Fruit fly (Drosophila melanogaster) whole organism, embryonic: ENCODE measurements around the gene CG10628.

ENCODE experiments used
- Atf6 ChIP-seq: fragments of 200-800 bp; sonication (Bioruptor generic); IDR thresholded peaks from 2 replicates; pipeline ENCODE4 v1.3.6; 2022; ENCODE audit warnings: missing biosample characterization, missing genetic modification characterization
- CG10147 ChIP-seq: fragments of 200-800 bp; sonication (Bioruptor generic); optimal IDR thresholded peaks from 2 replicates; lab custom pipeline; 2019; ENCODE audit warnings: missing biosample characterization, mild to moderate bottlenecking, missing genetic modification characterization, moderate library complexity
- CG10209 ChIP-seq: fragments of 200-800 bp; sonication (Bioruptor generic); optimal IDR thresholded peaks from 3 replicates; lab custom pipeline; 2017; ENCODE audit warnings: missing biosample characterization, mild to moderate bottlenecking, missing genetic modification characterization, missing genetic modification reagents
- CG10267 ChIP-seq: fragments of 200-800 bp; sonication (Bioruptor generic); optimal IDR thresholded peaks from 2 replicates; lab custom pipeline; 2018; ENCODE audit warnings: missing biosample characterization, mild to moderate bottlenecking, missing genetic modification characterization, moderate library complexity
- CG13775 ChIP-seq: fragments of 200-800 bp; sonication (Bioruptor generic); optimal IDR thresholded peaks from 3 replicates; lab custom pipeline; 2017; ENCODE audit warnings: missing biosample characterization, mild to moderate bottlenecking, missing genetic modification characterization
- CG1529 ChIP-seq: fragments of 200-800 bp; sonication (Bioruptor generic); optimal IDR thresholded peaks from 3 replicates; lab custom pipeline; 2018; ENCODE audit warnings: missing biosample characterization, missing genetic modification characterization
- CG15514 ChIP-seq: fragments of 200-800 bp; sonication (Bioruptor generic); optimal IDR thresholded peaks from 3 replicates; lab custom pipeline; 2017; ENCODE audit warnings: missing biosample characterization, missing genetic modification characterization, mild to moderate bottlenecking, moderate library complexity, missing genetic modification reagents
- CG17385 ChIP-seq: fragments of 200-800 bp; sonication (Bioruptor generic); optimal IDR thresholded peaks from 3 replicates; lab custom pipeline; 2018; ENCODE audit warnings: missing biosample characterization, mild to moderate bottlenecking, missing genetic modification characterization
- CG17912 ChIP-seq: fragments of 200-800 bp; sonication (Bioruptor generic); optimal IDR thresholded peaks from 2 replicates; lab custom pipeline; 2018; ENCODE audit warnings: missing biosample characterization, mild to moderate bottlenecking, missing genetic modification characterization
- CG1792 ChIP-seq: fragments of 200-800 bp; sonication (Bioruptor generic); optimal IDR thresholded peaks from 2 replicates; lab custom pipeline; 2016; ENCODE audit warnings: missing biosample characterization, missing genetic modification characterization
- CG2120 ChIP-seq: fragments of 200-800 bp; sonication (Bioruptor generic); optimal IDR thresholded peaks from 3 replicates; lab custom pipeline; 2016; ENCODE audit warnings: missing biosample characterization, missing genetic modification characterization
- CG5953 ChIP-seq: fragments of 200-800 bp; sonication (Bioruptor generic); IDR thresholded peaks from 2 replicates; pipeline ENCODE4 v1.3.6; 2022; ENCODE audit warnings: missing biosample characterization, missing genetic modification characterization
- CG6654 ChIP-seq: fragments of 200-800 bp; sonication (Bioruptor generic); optimal IDR thresholded peaks from 2 replicates; lab custom pipeline; 2017; ENCODE audit warnings: missing biosample characterization, mild to moderate bottlenecking, missing genetic modification characterization
- CG6813 ChIP-seq: fragments of 200-800 bp; sonication (Bioruptor generic); optimal IDR thresholded peaks from 2 replicates; lab custom pipeline; 2017; ENCODE audit warnings: missing biosample characterization, missing genetic modification characterization, mild to moderate bottlenecking, moderate library complexity, missing genetic modification reagents
- CG7372 ChIP-seq: fragments of 200-800 bp; sonication (Bioruptor generic); IDR thresholded peaks from 2 replicates; pipeline ENCODE4 v1.3.6; 2022; ENCODE audit warnings: missing biosample characterization, missing genetic modification characterization
- CG7556 ChIP-seq: fragments of 200-800 bp; sonication (Bioruptor generic); optimal IDR thresholded peaks from 2 replicates; lab custom pipeline; 2017; ENCODE audit warnings: missing biosample characterization, mild to moderate bottlenecking, missing genetic modification characterization
- CG8089 ChIP-seq: fragments of 200-800 bp; sonication (Bioruptor generic); optimal IDR thresholded peaks from 3 replicates; lab custom pipeline; 2016; ENCODE audit warnings: missing biosample characterization, missing genetic modification characterization
- CG8281 ChIP-seq: fragments of 200-800 bp; sonication (Bioruptor generic); optimal IDR thresholded peaks from 2 replicates; lab custom pipeline; 2018; ENCODE audit warnings: missing biosample characterization, mild to moderate bottlenecking, missing genetic modification characterization, moderate library complexity
- CG8359 ChIP-seq: fragments of 200-800 bp; sonication (Bioruptor generic); optimal IDR thresholded peaks from 2 replicates; lab custom pipeline; 2017; ENCODE audit warnings: missing biosample characterization, mild to moderate bottlenecking, missing genetic modification characterization, borderline replicate concordance
- CG9215 ChIP-seq: fragments of 200-800 bp; sonication (Bioruptor generic); IDR thresholded peaks from 2 replicates; pipeline ENCODE4 v1.3.6; 2022; ENCODE audit warnings: missing biosample characterization, missing genetic modification characterization
- CG9437 ChIP-seq: fragments of 200-800 bp; sonication (Bioruptor generic); optimal IDR thresholded peaks from 2 replicates; lab custom pipeline; 2018; ENCODE audit warnings: missing biosample characterization, mild to moderate bottlenecking, missing genetic modification characterization
- Chrac-16 ChIP-seq: fragments of 200-800 bp; sonication (Bioruptor generic); optimal IDR thresholded peaks from 3 replicates; lab custom pipeline; 2016; ENCODE audit warnings: missing biosample characterization, missing genetic modification characterization
- D19A ChIP-seq: fragments of 200-800 bp; optimal IDR thresholded peaks from 3 replicates; lab custom pipeline; 2019; ENCODE audit warnings: missing biosample characterization, mild to moderate bottlenecking, missing genetic modification characterization, moderate library complexity
- Dfd ChIP-seq, 2 experiments: fragments of >200 bp; optimal IDR thresholded peaks; 2 replicates each; lab custom pipeline; 2017; ENCODE audit warnings: missing biosample characterization in 2 of 2, missing genetic modification characterization in 2 of 2
- ERR ChIP-seq: fragments of 200-800 bp; sonication (Bioruptor generic); optimal IDR thresholded peaks from 2 replicates; lab custom pipeline; 2016; ENCODE audit warnings: missing biosample characterization, missing genetic modification characterization
- Eip74EF ChIP-seq, 2 experiments: fragments of 200-800 bp in 1 of 2; fragments of >200 bp in 1 of 2; sonication (Bioruptor generic) in 1 of 2; optimal IDR thresholded peaks; 2 replicates each; lab custom pipeline; 2017 to 2019; ENCODE audit warnings: missing biosample characterization in 2 of 2, missing genetic modification characterization in 2 of 2, mild to moderate bottlenecking in 1 of 2, moderate library complexity in 1 of 2
- HHEX ChIP-seq: fragments of 200-800 bp; sonication (Bioruptor generic); optimal IDR thresholded peaks from 3 replicates; lab custom pipeline; 2017; ENCODE audit warnings: missing biosample characterization, mild to moderate bottlenecking, missing genetic modification characterization, missing genetic modification reagents
- Kr ChIP-seq: fragments of 200-800 bp; sonication (Bioruptor generic); optimal IDR thresholded peaks from 2 replicates; lab custom pipeline; 2017; ENCODE audit warnings: missing biosample characterization, mild to moderate bottlenecking, missing genetic modification characterization
- Mes4 ChIP-seq: fragments of 200-800 bp; sonication (Bioruptor generic); optimal IDR thresholded peaks from 2 replicates; lab custom pipeline; 2016; ENCODE audit warnings: missing biosample characterization, missing genetic modification characterization
- NC2α ChIP-seq: fragments of 200-800 bp; sonication (Bioruptor generic); optimal IDR thresholded peaks from 2 replicates; lab custom pipeline; 2016; ENCODE audit warnings: missing biosample characterization, missing genetic modification characterization
- Poxn ChIP-seq: fragments of 200-800 bp; sonication (Bioruptor generic); IDR thresholded peaks from 2 replicates; pipeline ENCODE4 v1.3.6; 2022; ENCODE audit warnings: missing biosample characterization, missing genetic modification characterization
- ato ChIP-seq: fragments of 200-800 bp; sonication (Bioruptor generic); IDR thresholded peaks from 2 replicates; pipeline ENCODE4 v1.3.6; 2022; ENCODE audit warnings: missing biosample characterization, missing genetic modification characterization; ENCODE audit not compliant: partially characterized antibody
- exex ChIP-seq: fragments of 200-800 bp; sonication (Bioruptor generic); optimal IDR thresholded peaks from 4 replicates; lab custom pipeline; 2018; ENCODE audit warnings: missing biosample characterization, mild to moderate bottlenecking, missing genetic modification characterization, moderate library complexity
- ftz-f1 ChIP-seq: fragments of 200-800 bp; sonication (Bioruptor generic); optimal IDR thresholded peaks from 2 replicates; lab custom pipeline; 2016; ENCODE audit warnings: missing biosample characterization, missing genetic modification characterization
- ham ChIP-seq: fragments of 200-800 bp; sonication (Bioruptor generic); IDR thresholded peaks from 2 replicates; pipeline ENCODE4 v1.3.6; 2022; ENCODE audit warnings: missing biosample characterization, missing genetic modification characterization
- inv ChIP-seq: fragments of 200-800 bp; sonication (Bioruptor generic); IDR thresholded peaks from 2 replicates; pipeline ENCODE4 v1.3.6; 2022; ENCODE audit warnings: missing biosample characterization, missing genetic modification characterization; ENCODE audit not compliant: partially characterized antibody
- jing ChIP-seq: fragments of 200-800 bp; sonication (Bioruptor generic); optimal IDR thresholded peaks from 2 replicates; lab custom pipeline; 2018; ENCODE audit warnings: missing biosample characterization, mild to moderate bottlenecking, missing genetic modification characterization
- nom ChIP-seq: fragments of 200-800 bp; sonication (Bioruptor generic); optimal IDR thresholded peaks from 2 replicates; lab custom pipeline; 2017; ENCODE audit warnings: missing biosample characterization, missing genetic modification characterization, mild to moderate bottlenecking, moderate library complexity, missing genetic modification reagents
- pb ChIP-seq: fragments of 200-800 bp; sonication (Bioruptor generic); optimal IDR thresholded peaks from 3 replicates; lab custom pipeline; 2016; ENCODE audit warnings: missing biosample characterization, missing genetic modification characterization
- psq ChIP-seq: fragments of 200-800 bp; sonication (Bioruptor generic); optimal IDR thresholded peaks from 2 replicates; lab custom pipeline; 2017; ENCODE audit warnings: missing biosample characterization, missing genetic modification characterization
- rib ChIP-seq: fragments of 200-800 bp; sonication (Bioruptor generic); IDR thresholded peaks from 2 replicates; pipeline ENCODE4 v1.3.6; 2022; ENCODE audit warnings: missing biosample characterization, missing genetic modification characterization
- sima ChIP-seq: fragments of 200-800 bp; sonication (Bioruptor generic); optimal IDR thresholded peaks from 2 replicates; lab custom pipeline; 2016; ENCODE audit warnings: missing biosample characterization, missing genetic modification characterization
- sna ChIP-seq: fragments of 200-800 bp; sonication (Bioruptor generic); IDR thresholded peaks from 2 replicates; pipeline ENCODE4 v1.3.6; 2022; ENCODE audit warnings: missing biosample characterization, missing genetic modification characterization; ENCODE audit not compliant: partially characterized antibody
- sqz ChIP-seq: fragments of 200-800 bp; sonication (Bioruptor generic); optimal IDR thresholded peaks from 3 replicates; lab custom pipeline; 2018; ENCODE audit warnings: missing biosample characterization, mild to moderate bottlenecking, missing genetic modification characterization
- sug ChIP-seq: fragments of 200-800 bp; optimal IDR thresholded peaks from 2 replicates; lab custom pipeline; 2019; ENCODE audit warnings: missing biosample characterization, mild to moderate bottlenecking, missing genetic modification characterization, moderate library complexity
- tap ChIP-seq: fragments of 200-800 bp; optimal IDR thresholded peaks from 3 replicates; lab custom pipeline; 2019; ENCODE audit warnings: missing biosample characterization, mild to moderate bottlenecking, missing genetic modification characterization, moderate library complexity
- wdn ChIP-seq: fragments of 200-800 bp; sonication (Bioruptor generic); IDR thresholded peaks from 2 replicates; pipeline ENCODE4 v1.3.6; 2022; ENCODE audit warnings: missing biosample characterization, missing genetic modification characterization
- zen ChIP-seq: fragments of 200-800 bp; sonication (Bioruptor generic); optimal IDR thresholded peaks from 3 replicates; lab custom pipeline; 2018; ENCODE audit warnings: missing biosample characterization, mild to moderate bottlenecking, missing genetic modification characterization, moderate library complexity

The CG10628 gene

DNA sequence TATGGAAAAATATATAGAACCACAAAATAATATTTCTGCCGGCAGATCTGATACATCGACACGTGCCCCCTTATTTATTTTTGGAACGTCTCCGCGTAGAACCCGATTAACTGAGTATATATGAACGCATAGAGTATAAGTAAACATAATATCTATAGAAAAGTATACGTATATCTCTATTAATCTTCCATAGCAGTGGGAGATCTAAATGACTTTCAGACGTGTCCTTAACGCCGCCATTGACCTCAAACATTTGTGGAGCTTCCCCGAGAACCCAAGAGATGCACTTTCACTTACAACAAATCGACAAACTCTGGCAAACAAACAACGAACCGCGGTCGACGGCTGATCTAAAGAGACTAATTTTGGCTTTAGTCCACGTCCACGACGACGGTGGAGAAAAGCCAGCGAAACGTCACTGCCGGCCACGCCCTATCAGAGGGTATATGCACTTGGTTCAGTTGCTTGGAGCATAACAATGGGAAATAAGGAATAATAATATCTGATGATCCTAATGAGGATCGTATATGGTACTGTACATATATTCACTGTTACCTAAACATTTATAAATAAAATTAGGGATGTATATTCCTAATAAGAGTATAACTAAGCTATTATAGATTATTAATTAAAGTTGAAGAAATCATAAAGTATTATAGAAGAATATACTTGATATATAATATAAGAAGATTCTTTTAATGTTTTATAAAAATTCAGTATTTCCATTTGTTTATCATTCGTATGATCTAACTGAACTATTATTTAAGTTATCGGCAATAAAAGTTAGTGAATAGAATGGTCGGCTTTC lies 5.6 kb upstream of the CG10628 start, which contains the start of gene fbp (continued):
- TF ChIP-seq Eip74EF (GFP tag; optimal IDR thresholded peaks at IDR 0.05; lab: Kevin White, UChicago) (peak in 1 of 2 experiments; percentile 70), CG17912 (GFP tag; lab: Kevin White, UChicago) (peak; percentile 41), CG17385 (GFP tag; lab: Kevin White, UChicago) (peak; percentile 67), CG2120 (GFP tag; lab: Kevin White, UChicago) (peak; percentile 68), Poxn (GFP tag; lab: Robert Waterston, UW) (no peak), CG10267 (tag; lab: Kevin White, UChicago) (peak; percentile 66), sug (tag; lab: Kevin White, UChicago) (peak; percentile 44), CG7372 (no peak), CG8359 (GFP tag; lab: Kevin White, UChicago) (no peak), sna (GFP tag; lab: Robert Waterston, UW) (no peak), tap (peak; percentile 24), Atf6 (GFP tag; lab: Robert Waterston, UW) (0 out of 2 replicates have a peak, but pooled peaks have one; percentile 38), CG1529 (peak; percentile 46), Chrac-16 (GFP tag; lab: Kevin White, UChicago) (peak; percentile 69), CG8089 (GFP tag; lab: Kevin White, UChicago) (no peak), ham (no peak), ERR (GFP tag; lab: Kevin White, UChicago) (no peak), CG5953 (GFP tag; lab: Robert Waterston, UW) (peak; percentile 8; the same call in 1 of the 2 replicates), ftz-f1 (GFP tag; lab: Kevin White, UChicago) (no peak), Dfd (GFP tag; optimal IDR thresholded peaks at IDR 0.05; lab: Kevin White, UChicago) (no peak), Kr (GFP tag; lab: Kevin White, UChicago) (no peak), CG1792 (no peak), CG9215 (peak; percentile 48), D19A (tag; lab: Kevin White, UChicago) (peak; percentile 100), rib (GFP tag; lab: Robert Waterston, UW) (no peak), inv (GFP tag; lab: Robert Waterston, UW) (no peak), CG13775 (peak; percentile 76), CG7556 (GFP tag; lab: Kevin White, UChicago) (peak; percentile 89), CG8281 (tag; lab: Kevin White, UChicago) (peak; percentile 22), NC2α (GFP tag; lab: Kevin White, UChicago) (no peak), CG6813 (GFP tag; lab: Kevin White, UChicago) (no peak), zen (tag; lab: Kevin White, UChicago) (no peak), sqz (GFP tag; lab: Kevin White, UChicago) (peak; percentile 3), psq (GFP tag; lab: Kevin White, UChicago) (peak; percentile 43), CG6654 (GFP tag; lab: Kevin White, UChicago) (no peak), pb (GFP tag; lab: Kevin White, UChicago) (no peak), nom (no peak), CG9437 (GFP tag; lab: Kevin White, UChicago) (peak; percentile 86), CG10147 (peak; percentile 52), Mes4 (GFP tag; lab: Kevin White, UChicago) (no peak), ato (GFP tag; lab: Robert Waterston, UW) (no peak), sima (GFP tag; lab: Kevin White, UChicago) (no peak), CG10209 (GFP tag; lab: Kevin White, UChicago) (peak; percentile 63), jing (GFP tag; lab: Kevin White, UChicago) (no peak), CG15514 (GFP tag; lab: Kevin White, UChicago) (peak; percentile 22), HHEX (GFP tag; lab: Kevin White, UChicago) (peak; percentile 43), exex (tag; lab: Kevin White, UChicago) (no peak), wdn (GFP tag; lab: Robert Waterston, UW) (peak; percentile 34; the same call in 1 of the 2 replicates)
